Worm (Caenorhabditis elegans) whole organism, L1 larva: ENCODE results near the gene nspd-3.
A peak's percentile ranks its signal among the peaks of the same experiment; 100 is the strongest.
"Not testable (repeated sequence)": the region's sequence is repeated elsewhere in the genome, so short reads cannot be mapped to it uniquely, and the experiment has no call there.

ENCODE experiments used
- C16A3.4 ChIP-seq: fragments of 150-350 bp; optimal IDR thresholded peaks from 2 replicates; lab custom pipeline; 2014; ENCODE audit warnings: missing biosample characterization, missing genetic modification characterization
- C34B4.2 ChIP-seq: sonication (generic microtip); optimal IDR thresholded peaks from 2 replicates; lab custom pipeline; 2017; ENCODE audit warnings: mild to moderate bottlenecking, missing genetic modification characterization, missing compliant biosample characterization
- ama-1 ChIP-seq: fragments of 150-350 bp; optimal IDR thresholded peaks from 2 replicates; lab custom pipeline; 2014
- blmp-1 ChIP-seq: fragments of 150-350 bp; optimal IDR thresholded peaks from 2 replicates; lab custom pipeline; 2014; ENCODE audit warnings: missing biosample characterization, missing genetic modification characterization
- ceh-63 ChIP-seq: fragments of 200-800 bp; sonication (Bioruptor generic); optimal IDR thresholded peaks from 2 replicates; lab custom pipeline; 2018; ENCODE audit warnings: mild to moderate bottlenecking, missing genetic modification characterization, missing compliant biosample characterization
- ceh-82 ChIP-seq, 3 experiments: fragments of 150-350 bp in 1 of 3; sonication (generic microtip) in 2 of 3; optimal IDR thresholded peaks; 2 replicates each; lab custom pipeline; 2014 to 2017; ENCODE audit warnings: missing biosample characterization in 3 of 3, missing genetic modification characterization in 3 of 3
- ceh-88 ChIP-seq: fragments of 200-800 bp; sonication (Bioruptor generic); IDR thresholded peaks from 2 replicates; pipeline ENCODE4 v1.3.6; 2022; ENCODE audit warnings: missing genetic modification characterization, missing compliant biosample characterization
- ces-1 ChIP-seq: fragments of 150-350 bp; optimal IDR thresholded peaks from 2 replicates; lab custom pipeline; 2014; ENCODE audit warnings: missing biosample characterization, missing genetic modification reagents, missing genetic modification characterization
- dpl-1 ChIP-seq, 3 experiments: fragments of 150-350 bp in 2 of 3; sonication (generic microtip) in 1 of 3; optimal IDR thresholded peaks; 2 replicates each; lab custom pipeline; 2014 to 2017; ENCODE audit warnings: missing biosample characterization in 3 of 3, missing genetic modification characterization in 3 of 3, missing genetic modification reagents in 3 of 3
- dsc-1 ChIP-seq: sonication (generic microtip); optimal IDR thresholded peaks from 2 replicates; lab custom pipeline; 2016; ENCODE audit warnings: mild to moderate bottlenecking, missing genetic modification characterization, missing compliant biosample characterization
- efl-3 ChIP-seq: fragments of 200-800 bp; sonication (Bioruptor generic); optimal IDR thresholded peaks from 2 replicates; lab custom pipeline; 2018; ENCODE audit warnings: mild to moderate bottlenecking, missing genetic modification characterization, missing compliant biosample characterization
- elt-2 ChIP-seq: sonication (generic microtip); optimal IDR thresholded peaks from 2 replicates; lab custom pipeline; 2016; ENCODE audit warnings: missing genetic modification characterization, mild to moderate bottlenecking, inconsistent platforms, missing compliant biosample characterization, missing genetic modification reagents
- elt-3 ChIP-seq, 6 experiments: fragments of 150-350 bp in 1 of 6; sonication (generic microtip); optimal IDR thresholded peaks; 2 replicates each; lab custom pipeline; 2017 to 2018; ENCODE audit warnings: missing biosample characterization in 6 of 6, missing genetic modification characterization in 6 of 6, inconsistent platforms in 1 of 6
- fkh-10 ChIP-seq: sonication (generic microtip); optimal IDR thresholded peaks from 2 replicates; lab custom pipeline; 2017; ENCODE audit warnings: missing biosample characterization, missing genetic modification reagents, missing genetic modification characterization
- fkh-4 ChIP-seq: sonication (generic microtip); optimal IDR thresholded peaks from 2 replicates; lab custom pipeline; 2016; ENCODE audit warnings: missing compliant biosample characterization, missing genetic modification characterization, borderline replicate concordance
- fos-1 ChIP-seq: fragments of 150-350 bp; optimal IDR thresholded peaks from 2 replicates; lab custom pipeline; 2014; ENCODE audit warnings: missing biosample characterization, missing genetic modification characterization
- grh-1 ChIP-seq: fragments of 200-800 bp; sonication (Bioruptor generic); IDR thresholded peaks from 2 replicates; pipeline ENCODE4 v1.3.6; 2022; ENCODE audit warnings: missing genetic modification reagents, missing genetic modification characterization, missing compliant biosample characterization
- hlh-17 ChIP-seq: fragments of 200-800 bp; sonication (Bioruptor generic); optimal IDR thresholded peaks from 2 replicates; lab custom pipeline; 2018; ENCODE audit warnings: missing genetic modification characterization, mild to moderate bottlenecking, missing compliant biosample characterization, moderate library complexity, borderline replicate concordance
- irx-1 ChIP-seq: sonication (generic microtip); optimal IDR thresholded peaks from 2 replicates; lab custom pipeline; 2016; ENCODE audit warnings: missing genetic modification characterization, missing compliant biosample characterization
- jun-1 ChIP-seq: fragments of 150-350 bp; optimal IDR thresholded peaks from 2 replicates; lab custom pipeline; 2014; ENCODE audit warnings: missing biosample characterization, missing genetic modification reagents, missing genetic modification characterization
- lin-13 ChIP-seq: fragments of 150-350 bp; optimal IDR thresholded peaks from 2 replicates; lab custom pipeline; 2014; ENCODE audit warnings: missing biosample characterization, missing genetic modification reagents, missing genetic modification characterization
- lin-14 ChIP-seq: fragments of 200-800 bp; sonication (Bioruptor generic); optimal IDR thresholded peaks from 2 replicates; lab custom pipeline; 2018; ENCODE audit warnings: mild to moderate bottlenecking, missing genetic modification characterization, moderate library complexity, missing compliant biosample characterization
- lin-15B ChIP-seq: fragments of 150-350 bp; sonication (generic microtip); optimal IDR thresholded peaks from 3 replicates; lab custom pipeline; 2014; ENCODE audit warnings: missing biosample characterization, missing genetic modification characterization
- lin-39 ChIP-seq: fragments of 150-350 bp; optimal IDR thresholded peaks from 2 replicates; lab custom pipeline; 2014; ENCODE audit warnings: missing biosample characterization, missing genetic modification reagents, missing genetic modification characterization
- mab-9 ChIP-seq: fragments of 200-800 bp; sonication (Bioruptor generic); IDR thresholded peaks from 2 replicates; pipeline ENCODE4 v1.3.6; 2022; ENCODE audit warnings: missing genetic modification reagents, missing genetic modification characterization, missing compliant biosample characterization
- mep-1 ChIP-seq: fragments of 150-350 bp; optimal IDR thresholded peaks from 2 replicates; lab custom pipeline; 2014; ENCODE audit warnings: missing biosample characterization, missing genetic modification characterization
- nhr-11 ChIP-seq: fragments of 150-350 bp; optimal IDR thresholded peaks from 2 replicates; lab custom pipeline; 2014; ENCODE audit warnings: missing biosample characterization, missing genetic modification characterization
- nhr-20 ChIP-seq: sonication (generic microtip); optimal IDR thresholded peaks from 2 replicates; lab custom pipeline; 2016; ENCODE audit warnings: mild to moderate bottlenecking, missing genetic modification characterization, missing compliant biosample characterization
- nhr-237 ChIP-seq: fragments of 150-350 bp; optimal IDR thresholded peaks from 2 replicates; lab custom pipeline; 2014; ENCODE audit warnings: missing biosample characterization, missing genetic modification characterization
- nhr-47 ChIP-seq: sonication (generic microtip); optimal IDR thresholded peaks from 2 replicates; lab custom pipeline; 2016; ENCODE audit warnings: mild to moderate bottlenecking, missing genetic modification characterization, moderate library complexity, missing compliant biosample characterization
- nhr-76 ChIP-seq: sonication (generic microtip); optimal IDR thresholded peaks from 2 replicates; lab custom pipeline; 2017; ENCODE audit warnings: missing biosample characterization, missing genetic modification characterization
- nhr-84 ChIP-seq: sonication (generic microtip); optimal IDR thresholded peaks from 2 replicates; lab custom pipeline; 2017; ENCODE audit warnings: missing biosample characterization, missing genetic modification characterization
- nhr-85 ChIP-seq: sonication (generic microtip); peaks from one replicate; lab custom pipeline; 2016; ENCODE audit warnings: missing genetic modification characterization, inconsistent platforms, missing compliant biosample characterization
- nhr-90 ChIP-seq: sonication (generic microtip); optimal IDR thresholded peaks from 2 replicates; lab custom pipeline; 2016; ENCODE audit warnings: mild to moderate bottlenecking, missing genetic modification characterization, missing compliant biosample characterization; ENCODE audit not compliant: poor library complexity
- pqm-1 ChIP-seq: sonication (generic microtip); optimal IDR thresholded peaks from 3 replicates; lab custom pipeline; 2017; ENCODE audit warnings: missing biosample characterization, missing genetic modification characterization
- snpc-4 ChIP-seq: fragments of 150-350 bp; optimal IDR thresholded peaks from 2 replicates; lab custom pipeline; 2014; ENCODE audit warnings: missing biosample characterization, missing genetic modification characterization
- snu-23 ChIP-seq: sonication (generic microtip); optimal IDR thresholded peaks from 2 replicates; lab custom pipeline; 2016; ENCODE audit warnings: missing genetic modification characterization, missing compliant biosample characterization
- sox-4 ChIP-seq: sonication (generic microtip); optimal IDR thresholded peaks from 2 replicates; lab custom pipeline; 2016; ENCODE audit warnings: missing genetic modification characterization, missing compliant biosample characterization
- sup-37 ChIP-seq: fragments of 200-800 bp; sonication (Bioruptor generic); optimal IDR thresholded peaks from 2 replicates; lab custom pipeline; 2018; ENCODE audit warnings: mild to moderate bottlenecking, missing genetic modification characterization, missing compliant biosample characterization
- swsn-7 ChIP-seq: sonication (generic microtip); optimal IDR thresholded peaks from 2 replicates; lab custom pipeline; 2016; ENCODE audit warnings: missing genetic modification characterization, missing compliant biosample characterization
- tbx-2 ChIP-seq: sonication (generic microtip); optimal IDR thresholded peaks from 2 replicates; lab custom pipeline; 2016; ENCODE audit warnings: missing genetic modification characterization, missing compliant biosample characterization
- tlp-1 ChIP-seq: fragments of 150-350 bp; optimal IDR thresholded peaks from 2 replicates; lab custom pipeline; 2014; ENCODE audit warnings: missing biosample characterization, missing genetic modification characterization
- unc-130 ChIP-seq: fragments of 150-350 bp; optimal IDR thresholded peaks from 2 replicates; lab custom pipeline; 2017; ENCODE audit warnings: missing biosample characterization, missing genetic modification characterization, inconsistent platforms
- unc-86 ChIP-seq: sonication (generic microtip); optimal IDR thresholded peaks from 2 replicates; lab custom pipeline; 2016; ENCODE audit warnings: missing genetic modification characterization, missing compliant biosample characterization
- unc-98 ChIP-seq: fragments of 200-800 bp; sonication (Bioruptor generic); IDR thresholded peaks from 2 replicates; pipeline ENCODE4 v1.3.6; 2022; ENCODE audit warnings: missing genetic modification characterization, missing compliant biosample characterization
- xbp-1 ChIP-seq: sonication (generic microtip); optimal IDR thresholded peaks from 2 replicates; lab custom pipeline; 2016; ENCODE audit warnings: missing genetic modification characterization, missing compliant biosample characterization
- zag-1 ChIP-seq: fragments of 150-350 bp; optimal IDR thresholded peaks from 2 replicates; lab custom pipeline; 2014; ENCODE audit warnings: missing biosample characterization, missing genetic modification characterization
- zip-4 ChIP-seq: fragments of 200-800 bp; sonication (Bioruptor generic); optimal IDR thresholded peaks from 2 replicates; lab custom pipeline; 2018; ENCODE audit warnings: mild to moderate bottlenecking, missing genetic modification characterization, moderate library complexity, missing compliant biosample characterization
- ztf-11 ChIP-seq, 2 experiments: sonication (generic microtip); optimal IDR thresholded peaks; 2 replicates each; lab custom pipeline; 2016 to 2017; ENCODE audit warnings: missing genetic modification characterization in 2 of 2, missing biosample characterization in 1 of 2, missing compliant biosample characterization in 1 of 2
- ztf-4 ChIP-seq: fragments of 150-350 bp; optimal IDR thresholded peaks from 2 replicates; lab custom pipeline; 2014; ENCODE audit warnings: missing biosample characterization, missing genetic modification characterization

Gene nspd-3

DNA sequence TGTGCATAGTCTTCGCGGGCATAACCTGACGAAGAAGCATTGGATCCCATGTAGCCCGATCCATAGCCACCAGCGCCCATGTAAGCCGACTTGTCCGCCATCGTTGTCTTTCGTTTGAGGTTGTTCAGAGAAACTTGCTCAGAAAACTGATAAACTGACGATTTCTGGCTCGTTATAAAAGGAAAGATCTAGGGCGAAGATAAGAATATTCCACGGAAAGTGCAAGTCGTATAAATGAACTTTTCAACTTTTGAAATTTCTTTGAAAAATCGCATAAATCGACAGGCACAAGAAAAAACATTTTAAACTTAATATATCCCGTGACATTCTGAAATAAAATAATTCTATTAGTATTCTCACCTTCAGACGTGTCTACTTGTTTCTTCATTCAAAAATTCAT lies at the start of gene nspd-3, which contains the start of gene C24D10.2:
nspd-3 (minus strand) TSS at position 101 of the 400 bp plus-strand sequence.
C24D10.2 (plus strand) TSS at position 399 of the 400 bp plus-strand sequence.
- not testable (repeated sequence) for TF ChIP-seq nhr-20 (tag; lab: Kevin White, UChicago); nhr-47; snpc-4 (tag; lab: Kevin White, UChicago)

DNA sequence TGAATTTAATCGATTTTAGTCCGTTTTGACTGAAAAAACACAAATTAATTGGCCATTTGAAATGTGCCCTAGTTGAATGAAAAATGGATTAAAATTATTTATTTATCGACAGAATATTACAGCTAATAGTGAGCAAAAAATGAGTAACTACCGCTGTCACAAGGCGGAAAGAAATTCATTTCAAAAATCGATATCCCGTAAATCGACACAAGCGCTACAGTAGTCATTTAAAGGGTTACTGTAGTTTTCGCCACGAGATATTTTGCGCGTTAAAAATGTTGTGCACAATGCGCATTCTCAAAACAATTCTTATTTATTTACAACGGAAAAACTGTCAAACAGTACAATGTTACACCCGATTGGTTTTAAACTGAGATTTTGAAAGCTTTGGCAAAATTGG lies 47.8 kb upstream of the nspd-3 start:
- TF ChIP-seq tbx-2 (tag; lab: Kevin White, UChicago), result no peak
- TF ChIP-seq grh-1, result no peak
- no peak for TF ChIP-seq unc-98 (GFP tag; lab: Robert Waterston, UW)
- no peak for TF ChIP-seq fkh-10 (GFP tag; lab: Kevin White, UChicago)
- no peak for TF ChIP-seq snpc-4 (tag; lab: Kevin White, UChicago)
- TF ChIP-seq lin-39 (tag; lab: Kevin White, UChicago), result no peak
- TF ChIP-seq unc-130 (tag; lab: Kevin White, UChicago), result no peak
- TF ChIP-seq C34B4.2 (tag; lab: Kevin White, UChicago), result no peak
- TF ChIP-seq mab-9, result no peak
- no peak for TF ChIP-seq lin-15B
- TF ChIP-seq fkh-4, result no peak
- TF ChIP-seq mep-1 (tag; lab: Kevin White, UChicago), result no peak
- TF ChIP-seq blmp-1 (tag; lab: Kevin White, UChicago), result no peak
- no peak for TF ChIP-seq nhr-47
- no peak for TF ChIP-seq ceh-82 (tag; optimal IDR thresholded peaks at IDR 0.05; lab: Kevin White, UChicago)
- no peak for TF ChIP-seq sox-4 (tag; lab: Kevin White, UChicago)

ce11 chrIV:5209390-5209789 lies 46.5 kb upstream of the nspd-3 start, which contains the start of the genes Y59E9AL.36 and nbet-1:
Gene Y59E9AL.36, minus strand, starts transcription at chrIV:5209481.
Gene nbet-1, plus strand, starts transcription at chrIV:5209501.
- TF ChIP-seq hlh-17 (no peak), nhr-84 (tag; lab: Kevin White, UChicago) (no peak), C16A3.4 (tag; lab: Kevin White, UChicago) (peak; percentile 90), snu-23 (GFP tag; lab: Kevin White, UChicago) (peak; percentile 84), ama-1 (lab: Kevin White, UChicago) (no peak), nhr-90 (peak; percentile 65), ztf-4 (no peak), swsn-7 (peak; percentile 63), elt-2 (tag; lab: Kevin White, UChicago) (peak; percentile 15), tlp-1 (tag; lab: Kevin White, UChicago) (no peak), nhr-85 (tag; lab: Kevin White, UChicago) (peak; percentile 71), fos-1 (tag; lab: Kevin White, UChicago) (peak; percentile 57), irx-1 (tag; lab: Kevin White, UChicago) (peak; percentile 61), jun-1 (tag; lab: Kevin White, UChicago) (peak; percentile 60), ztf-11 (tag; optimal IDR thresholded peaks at IDR 0.05; lab: Kevin White, UChicago) (no peak), fkh-4 (no peak), zag-1 (tag; lab: Kevin White, UChicago) (no peak), lin-13 (peak; percentile 61), unc-86 (tag; lab: Kevin White, UChicago) (peak; percentile 56), elt-3 (tag; optimal IDR thresholded peaks at IDR 0.05; lab: Kevin White, UChicago) (peak in 2 of 6 experiments; percentile 37 to 40), dsc-1 (tag; lab: Kevin White, UChicago) (peak; percentile 51), ces-1 (no peak), unc-98 (GFP tag; lab: Robert Waterston, UW) (no peak), zip-4 (GFP tag; lab: Kevin White, UChicago) (peak; percentile 21), ceh-88 (peak; percentile 35; the same call in 1 of the 2 replicates), pqm-1 (tag; lab: Kevin White, UChicago) (no peak), efl-3 (GFP tag; lab: Kevin White, UChicago) (no peak), nhr-76 (tag; lab: Kevin White, UChicago) (no peak), ceh-63 (GFP tag; lab: Kevin White, UChicago) (no peak), snpc-4 (tag; lab: Kevin White, UChicago) (peak; percentile 45), sup-37 (GFP tag; lab: Kevin White, UChicago) (no peak), nhr-237 (no peak), blmp-1 (tag; lab: Kevin White, UChicago) (peak; percentile 43), dpl-1 (GFP tag; optimal IDR thresholded peaks at IDR 0.05; lab: Kevin White, UChicago) (peak; percentile 84 to 90 (median 89)), nhr-11 (peak; percentile 54), lin-14 (peak; percentile 73), xbp-1 (tag; lab: Kevin White, UChicago) (peak; percentile 81)
